Fruit fly (Drosophila melanogaster) Kc167 (cell line): ENCODE data around the gene dunk.

Experiments used
- Myc ChIP-seq: fragments of >200 bp; optimal IDR thresholded peaks from 2 replicates; lab custom pipeline; 2017; ENCODE audit warnings: missing external identifiers
- Sin3A ChIP-seq: fragments of >200 bp; optimal IDR thresholded peaks from 2 replicates; lab custom pipeline; 2018; ENCODE audit warnings: missing external identifiers
- h ChIP-seq: fragments of >200 bp; optimal IDR thresholded peaks from 3 replicates; lab custom pipeline; 2018; ENCODE audit warnings: missing external identifiers
- ttk ChIP-seq: sonication (Bioruptor generic); optimal IDR thresholded peaks from 2 replicates; lab custom pipeline; 2017; ENCODE audit warnings: missing external identifiers

- no peak for TF ChIP-seq Sin3A (lab: Kevin White, UChicago)
- TF ChIP-seq Myc (lab: Kevin White, UChicago), result no peak
- no peak for TF ChIP-seq ttk (lab: Kevin White, UChicago)
- TF ChIP-seq h (lab: Kevin White, UChicago), result no peak
These were observed 12.1 kb upstream of the dunk start for dm6 chr2L:22139354-22139753.
